Fruit fly (Drosophila melanogaster): Measurements from ENCODE around the gene Meltrin.

- TF ChIP-seq CTCF (optimal IDR thresholded peaks at IDR 0.05) (no peak), CG8478 (optimal IDR thresholded peaks at IDR 0.05) (no peak)
Measured at dm6 chr3R:14624088-14624619, 72.9 kb downstream of the Meltrin start.
